Worm (Caenorhabditis elegans): Measurements from ENCODE around the gene lec-9.

lec-9 gene

ce11 chrX:17611180-17611579 lies 10.9 kb downstream of the lec-9 start (continued):
- TF ChIP-seq Y56A3A.18 (GFP tag; IDR thresholded peaks at IDR 0.05) (no peak; the same call in 1 of the 2 replicates), F49E8.2 (tag; optimal IDR thresholded peaks at IDR 0.05; ENCODE audit: insufficient read depth) (peak; percentile 34), B0336.3 (GFP tag; IDR thresholded peaks at IDR 0.05) (no peak), lin-40 (tag; optimal IDR thresholded peaks at IDR 0.05) (no peak), Y53G8AR.9 (GFP tag; conservative IDR thresholded peaks at IDR 0.05) (no peak), attf-5 (GFP tag; optimal IDR thresholded peaks at IDR 0.05) (no peak), ztf-28 (GFP tag; IDR thresholded peaks at IDR 0.05) (no peak), ceh-100 (GFP tag; IDR thresholded peaks at IDR 0.05) (no peak), ztf-22 (GFP tag; optimal IDR thresholded peaks at IDR 0.05) (no peak), ztf-3 (GFP tag; optimal IDR thresholded peaks at IDR 0.05) (no peak), nhr-90 (tag; optimal IDR thresholded peaks at IDR 0.05) (no peak), madf-6 (GFP tag; IDR thresholded peaks at IDR 0.05) (no peak), mcd-1 (GFP tag; IDR thresholded peaks at IDR 0.05) (no peak), snpc-1.1 (tag; optimal IDR thresholded peaks at IDR 0.05; ENCODE audit: insufficient read depth) (peak; percentile 42), ceh-58 (GFP tag; IDR thresholded peaks at IDR 0.05) (no peak), ama-1 (optimal IDR thresholded peaks at IDR 0.05) (no peak), ama-1 (GFP tag; optimal IDR thresholded peaks at IDR 0.05) (no peak), ztf-26 (tag; optimal IDR thresholded peaks at IDR 0.05) (no peak), athp-1 (tag; optimal IDR thresholded peaks at IDR 0.05) (peak; percentile 30), F33H1.4 (GFP tag; IDR thresholded peaks at IDR 0.05) (no peak), nhr-179 (tag; optimal IDR thresholded peaks at IDR 0.05) (no peak), F39B2.1 (GFP tag; IDR thresholded peaks at IDR 0.05) (no peak), mes-4 (tag; optimal IDR thresholded peaks at IDR 0.05) (no peak), ztf-6 (GFP tag; IDR thresholded peaks at IDR 0.05) (0 out of 2 replicates have a peak, but pooled peaks have one; percentile 5), lag-1 (GFP tag; IDR thresholded peaks at IDR 0.05) (no peak), lir-1 (GFP tag; conservative IDR thresholded peaks at IDR 0.05) (no peak), ceh-79 (tag; optimal IDR thresholded peaks at IDR 0.05) (no peak), nfya-2 (GFP tag; IDR thresholded peaks at IDR 0.05) (no peak), lin-26 (GFP tag; IDR thresholded peaks at IDR 0.05) (peak; percentile 83), let-526 (GFP tag; IDR thresholded peaks at IDR 0.05) (no peak), ztf-18 (tag; optimal IDR thresholded peaks at IDR 0.05) (peak; percentile 15), pbrm-1 (GFP tag; IDR thresholded peaks at IDR 0.05) (peak; percentile 81), C06A6.2 (GFP tag; conservative IDR thresholded peaks at IDR 0.05) (no peak), ZK185.1 (tag; optimal IDR thresholded peaks at IDR 0.05; ENCODE audit: poor library complexity, severe bottlenecking) (peak; percentile 24), egl-18 (GFP tag; IDR thresholded peaks at IDR 0.05) (no peak), nhr-27 (tag; optimal IDR thresholded peaks at IDR 0.05) (no peak), ztf-25 (GFP tag; IDR thresholded peaks at IDR 0.05) (peak; percentile 68; the same call in 1 of the 2 replicates), madf-10 (tag; optimal IDR thresholded peaks at IDR 0.05) (peak; percentile 24), hlh-26 (GFP tag; conservative IDR thresholded peaks at IDR 0.05) (no peak), lsl-1 (GFP tag; optimal IDR thresholded peaks at IDR 0.05) (peak; percentile 5), nfya-1 (tag; optimal IDR thresholded peaks at IDR 0.05; ENCODE audit: borderline replicate concordance, insufficient read depth) (no peak), ceh-27 (GFP tag; optimal IDR thresholded peaks at IDR 0.05) (peak; percentile 18), F37B4.10 (GFP tag; IDR thresholded peaks at IDR 0.05) (no peak), bed-2 (GFP tag; IDR thresholded peaks at IDR 0.05) (0 out of 2 replicates have a peak, but pooled peaks have one; percentile 27), C17E4.6 (GFP tag; IDR thresholded peaks at IDR 0.05) (no peak)
